Worm (Caenorhabditis elegans) whole organism, L2 larva: ENCODE data around the gene F26G1.10.

Experiments
- C34F6.9 ChIP-seq: fragments of 150-350 bp; optimal IDR thresholded peaks from 2 replicates; lab custom pipeline; 2014; ENCODE audit warnings: missing biosample characterization, missing genetic modification characterization
- F13H6.1 ChIP-seq: sonication (generic microtip); optimal IDR thresholded peaks from 2 replicates; lab custom pipeline; 2016; ENCODE audit warnings: missing genetic modification characterization, missing compliant biosample characterization
- R02D3.7 ChIP-seq: fragments of 150-350 bp; optimal IDR thresholded peaks from 2 replicates; lab custom pipeline; 2014; ENCODE audit warnings: missing biosample characterization, missing genetic modification characterization
- Y55F3AM.14 ChIP-seq: fragments of 200-800 bp; sonication (Bioruptor generic); optimal IDR thresholded peaks from 2 replicates; lab custom pipeline; 2018; ENCODE audit warnings: mild to moderate bottlenecking, missing genetic modification characterization, missing compliant biosample characterization
- ZK546.5 ChIP-seq: sonication (generic microtip); optimal IDR thresholded peaks from 2 replicates; lab custom pipeline; 2017; ENCODE audit warnings: missing biosample characterization, missing genetic modification characterization
- alr-1 ChIP-seq: fragments of 150-350 bp; optimal IDR thresholded peaks from 2 replicates; lab custom pipeline; 2014; ENCODE audit warnings: missing biosample characterization, missing genetic modification characterization
- aly-2 ChIP-seq: fragments of 150-350 bp; optimal IDR thresholded peaks from 2 replicates; lab custom pipeline; 2014; ENCODE audit warnings: missing biosample characterization, missing genetic modification characterization
- blmp-1 ChIP-seq: sonication (generic microtip); optimal IDR thresholded peaks from 2 replicates; lab custom pipeline; 2017; ENCODE audit warnings: missing genetic modification characterization, mild to moderate bottlenecking, missing compliant biosample characterization, antibody characterized with exemption, moderate library complexity; ENCODE audit not compliant: insufficient read depth
- crh-2 ChIP-seq: sonication (generic microtip); optimal IDR thresholded peaks from 2 replicates; lab custom pipeline; 2017; ENCODE audit warnings: missing biosample characterization, missing genetic modification characterization
- dmd-4 ChIP-seq: sonication (generic microtip); optimal IDR thresholded peaks from 2 replicates; lab custom pipeline; 2017; ENCODE audit warnings: missing biosample characterization, missing genetic modification characterization
- egl-27 ChIP-seq: sonication (generic microtip); optimal IDR thresholded peaks from 3 replicates; lab custom pipeline; 2017; ENCODE audit warnings: missing biosample characterization, missing genetic modification reagents, missing genetic modification characterization
- elt-1 ChIP-seq: fragments of 150-350 bp; optimal IDR thresholded peaks from 2 replicates; lab custom pipeline; 2014; ENCODE audit warnings: missing biosample characterization, missing genetic modification characterization
- fos-1 ChIP-seq: fragments of 150-350 bp; optimal IDR thresholded peaks from 2 replicates; lab custom pipeline; 2014; ENCODE audit warnings: missing biosample characterization, missing genetic modification characterization
- gmeb-1 ChIP-seq: fragments of 150-350 bp; optimal IDR thresholded peaks from 2 replicates; lab custom pipeline; 2014; ENCODE audit warnings: missing biosample characterization, missing genetic modification characterization
- lin-11 ChIP-seq: fragments of 150-350 bp; sonication (generic microtip); optimal IDR thresholded peaks from 2 replicates; lab custom pipeline; 2014; ENCODE audit warnings: missing biosample characterization, missing genetic modification characterization, inconsistent platforms, mixed read lengths
- lin-13 ChIP-seq: fragments of 150-350 bp; optimal IDR thresholded peaks from 2 replicates; lab custom pipeline; 2014; ENCODE audit warnings: missing biosample characterization, missing genetic modification reagents, missing genetic modification characterization
- lsy-2 ChIP-seq, 2 experiments: fragments of 150-350 bp in 1 of 2; sonication (generic microtip) in 1 of 2; optimal IDR thresholded peaks; 2 replicates each; lab custom pipeline; 2014 to 2017; ENCODE audit warnings: missing biosample characterization in 2 of 2, missing genetic modification characterization in 2 of 2
- mab-5 ChIP-seq: fragments of 150-350 bp; optimal IDR thresholded peaks from 2 replicates; lab custom pipeline; 2014; ENCODE audit warnings: missing biosample characterization, missing genetic modification characterization
- mbf-1 ChIP-seq: sonication (generic microtip); optimal IDR thresholded peaks from 2 replicates; lab custom pipeline; 2017; ENCODE audit warnings: missing biosample characterization, missing genetic modification characterization
- mdl-1 ChIP-seq, 2 experiments: fragments of 150-350 bp in 1 of 2; sonication (generic microtip) in 1 of 2; optimal IDR thresholded peaks; 2 replicates each; lab custom pipeline; 2017; ENCODE audit warnings: missing biosample characterization in 2 of 2, missing genetic modification characterization in 2 of 2
- nhr-10 ChIP-seq: sonication (generic microtip); optimal IDR thresholded peaks from 2 replicates; lab custom pipeline; 2017; ENCODE audit warnings: missing biosample characterization, missing genetic modification characterization
- nhr-11 ChIP-seq: fragments of 150-350 bp; optimal IDR thresholded peaks from 2 replicates; lab custom pipeline; 2014; ENCODE audit warnings: missing biosample characterization, missing genetic modification characterization
- nhr-12 ChIP-seq: fragments of 150-350 bp; optimal IDR thresholded peaks from 2 replicates; lab custom pipeline; 2014; ENCODE audit warnings: missing biosample characterization, missing genetic modification characterization
- nhr-129 ChIP-seq: fragments of 150-350 bp; optimal IDR thresholded peaks from 2 replicates; lab custom pipeline; 2014; ENCODE audit warnings: missing biosample characterization, missing genetic modification characterization
- nhr-21 ChIP-seq: fragments of 150-350 bp; optimal IDR thresholded peaks from 2 replicates; lab custom pipeline; 2014; ENCODE audit warnings: missing biosample characterization, missing genetic modification characterization
- nhr-23 ChIP-seq: fragments of 150-350 bp; optimal IDR thresholded peaks from 2 replicates; lab custom pipeline; 2014; ENCODE audit warnings: missing biosample characterization, missing genetic modification reagents, missing genetic modification characterization
- nhr-237 ChIP-seq: fragments of 150-350 bp; optimal IDR thresholded peaks from 2 replicates; lab custom pipeline; 2014; ENCODE audit warnings: missing biosample characterization, missing genetic modification characterization
- nhr-25 ChIP-seq: fragments of 150-350 bp; sonication (generic microtip); optimal IDR thresholded peaks from 3 replicates; lab custom pipeline; 2014; ENCODE audit warnings: missing biosample characterization, missing genetic modification characterization
- nhr-6 ChIP-seq: fragments of 150-350 bp; optimal IDR thresholded peaks from 2 replicates; lab custom pipeline; 2014; ENCODE audit warnings: missing biosample characterization, missing genetic modification characterization
- nhr-77 ChIP-seq: fragments of 150-350 bp; optimal IDR thresholded peaks from 2 replicates; lab custom pipeline; 2014; ENCODE audit warnings: missing biosample characterization, missing genetic modification characterization
- sem-4 ChIP-seq: fragments of 150-350 bp; optimal IDR thresholded peaks from 2 replicates; lab custom pipeline; 2014; ENCODE audit warnings: missing biosample characterization, missing genetic modification reagents, missing genetic modification characterization
- skn-1 ChIP-seq: sonication (generic microtip); optimal IDR thresholded peaks from 2 replicates; lab custom pipeline; 2017; ENCODE audit warnings: missing biosample characterization, missing genetic modification characterization
- sma-3 ChIP-seq: sonication (generic microtip); optimal IDR thresholded peaks from 2 replicates; lab custom pipeline; 2016; ENCODE audit warnings: missing genetic modification reagents, missing genetic modification characterization, missing compliant biosample characterization
- sma-9 ChIP-seq, 2 experiments: fragments of 150-350 bp in 1 of 2; sonication (generic microtip) in 1 of 2; optimal IDR thresholded peaks; 2 replicates each; lab custom pipeline; 2014 to 2016; ENCODE audit warnings: missing genetic modification characterization in 2 of 2, mild to moderate bottlenecking in 1 of 2, missing biosample characterization in 1 of 2, missing compliant biosample characterization in 1 of 2, missing genetic modification reagents in 1 of 2, moderate library complexity in 1 of 2
- unc-39 ChIP-seq: fragments of 150-350 bp; optimal IDR thresholded peaks from 2 replicates; lab custom pipeline; 2014; ENCODE audit warnings: missing biosample characterization, missing genetic modification characterization
- unc-55 ChIP-seq: fragments of 150-350 bp; sonication (generic microtip); optimal IDR thresholded peaks from 3 replicates; lab custom pipeline; 2014; ENCODE audit warnings: missing biosample characterization, missing genetic modification reagents, missing genetic modification characterization
- unc-62 ChIP-seq: fragments of 150-350 bp; optimal IDR thresholded peaks from 2 replicates; lab custom pipeline; 2014; ENCODE audit warnings: missing biosample characterization, missing genetic modification reagents, missing genetic modification characterization
- zag-1 ChIP-seq: fragments of 150-350 bp; optimal IDR thresholded peaks from 2 replicates; lab custom pipeline; 2014; ENCODE audit warnings: missing biosample characterization, missing genetic modification characterization
- ztf-1 ChIP-seq: fragments of 200-800 bp; sonication (Bioruptor generic); conservative IDR thresholded peaks from 2 replicates; pipeline ENCODE4 v1.3.6; 2022; ENCODE audit warnings: missing genetic modification characterization, missing compliant biosample characterization
- ztf-11 ChIP-seq: sonication (generic microtip); optimal IDR thresholded peaks from 2 replicates; lab custom pipeline; 2017; ENCODE audit warnings: missing biosample characterization, missing genetic modification characterization
- ztf-4 ChIP-seq: fragments of 150-350 bp; optimal IDR thresholded peaks from 2 replicates; lab custom pipeline; 2014; ENCODE audit warnings: missing biosample characterization, missing genetic modification characterization

The F26G1.10 gene

DNA sequence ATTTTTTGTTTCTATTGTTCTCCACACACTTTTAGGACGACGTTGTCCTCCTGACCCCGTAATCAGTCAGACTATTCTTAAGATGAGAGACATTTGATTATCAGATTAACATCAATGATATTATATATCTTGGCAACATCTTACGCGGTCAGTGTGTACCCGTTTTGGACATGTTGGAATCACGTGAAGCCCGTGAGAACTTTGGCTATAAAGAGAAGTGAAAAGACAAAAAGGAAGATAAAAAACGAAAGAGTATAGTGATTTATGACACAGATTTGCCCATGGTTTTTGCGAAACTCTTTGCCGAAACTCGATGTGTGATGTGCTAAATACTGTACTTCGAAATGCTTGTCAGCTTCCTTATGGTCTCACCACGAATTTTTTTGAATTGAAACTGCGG lies 28.9 kb upstream of the F26G1.10 start (continued):
- no peak for TF ChIP-seq F13H6.1
- TF ChIP-seq elt-1 (tag; lab: Kevin White, UChicago): no peak
- TF ChIP-seq sma-9 (GFP tag; optimal IDR thresholded peaks at IDR 0.05; lab: Kevin White, UChicago): peak; percentile 96
- peak; percentile 3 for TF ChIP-seq sma-9 (tag; optimal IDR thresholded peaks at IDR 0.05; lab: Kevin White, UChicago)
- peak; percentile 13 for TF ChIP-seq nhr-129 (tag; lab: Kevin White, UChicago)
- no peak for TF ChIP-seq unc-39 (tag; lab: Kevin White, UChicago)
- no peak for TF ChIP-seq lin-13
- peak in 1 of 2 experiments; percentile 37 for TF ChIP-seq lsy-2 (tag; optimal IDR thresholded peaks at IDR 0.05; lab: Kevin White, UChicago)
- TF ChIP-seq nhr-21 (tag; lab: Kevin White, UChicago): peak; percentile 90
- TF ChIP-seq unc-62 (GFP tag; lab: Kevin White, UChicago): no peak

- TF ChIP-seq mdl-1 (tag; optimal IDR thresholded peaks at IDR 0.05; lab: Kevin White, UChicago) (no peak), nhr-129 (tag; lab: Kevin White, UChicago) (no peak), lsy-2 (tag; optimal IDR thresholded peaks at IDR 0.05; lab: Kevin White, UChicago) (peak in 1 of 2 experiments; percentile 4), alr-1 (tag; lab: Kevin White, UChicago) (no peak), sma-9 (GFP tag; optimal IDR thresholded peaks at IDR 0.05; lab: Kevin White, UChicago) (peak; percentile 40), sma-9 (tag; optimal IDR thresholded peaks at IDR 0.05; lab: Kevin White, UChicago) (no peak), nhr-21 (tag; lab: Kevin White, UChicago) (peak; percentile 33), sma-3 (peak; percentile 12), nhr-25 (tag; lab: Kevin White, UChicago) (peak; percentile 18), ZK546.5 (tag; lab: Kevin White, UChicago) (no peak), fos-1 (tag; lab: Kevin White, UChicago) (no peak), ztf-11 (tag; lab: Kevin White, UChicago) (no peak)
Observed at ce11 chrII:4747063-4747462, 27.1 kb upstream of the F26G1.10 start.

DNA sequence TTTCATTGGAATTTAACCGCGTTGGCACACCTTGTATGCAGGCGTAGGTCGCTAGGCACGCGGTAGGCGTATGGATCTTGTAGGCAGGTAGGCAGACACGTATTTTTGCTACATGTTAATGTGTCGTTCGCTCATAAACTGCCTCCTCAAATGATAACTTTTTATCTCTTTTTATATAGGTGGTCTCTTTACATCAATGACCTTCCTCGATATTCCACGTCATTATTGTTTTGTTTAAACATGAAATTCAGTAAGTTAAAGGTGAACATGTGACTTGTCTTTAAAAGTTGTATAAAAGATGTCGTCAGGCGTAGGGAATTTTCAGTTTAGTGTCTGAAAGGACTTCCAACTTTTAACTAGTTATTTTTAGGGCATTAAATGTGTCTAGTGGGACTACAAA lies 26.5 kb upstream of the F26G1.10 start:
- peak; percentile 31 for TF ChIP-seq sma-9 (GFP tag; optimal IDR thresholded peaks at IDR 0.05; lab: Kevin White, UChicago)
- no peak for TF ChIP-seq sma-9 (tag; optimal IDR thresholded peaks at IDR 0.05; lab: Kevin White, UChicago)
- no peak for TF ChIP-seq Y55F3AM.14 (GFP tag; lab: Kevin White, UChicago)
- no peak for TF ChIP-seq nhr-129 (tag; lab: Kevin White, UChicago)
- TF ChIP-seq R02D3.7 (tag; lab: Kevin White, UChicago): no peak
- peak; percentile 28 for TF ChIP-seq gmeb-1 (tag; lab: Kevin White, UChicago)
- TF ChIP-seq nhr-77: no peak
- TF ChIP-seq C34F6.9 (tag; lab: Kevin White, UChicago): no peak
- no peak for TF ChIP-seq mdl-1 (tag; optimal IDR thresholded peaks at IDR 0.05; lab: Kevin White, UChicago)
- no peak for TF ChIP-seq nhr-10 (tag; lab: Kevin White, UChicago)
- no peak for TF ChIP-seq nhr-11 (tag; lab: Kevin White, UChicago)
- TF ChIP-seq sma-3: no peak
- peak; percentile 69 for TF ChIP-seq crh-2
- no peak for TF ChIP-seq dmd-4 (tag; lab: Kevin White, UChicago)
- TF ChIP-seq nhr-25 (tag; lab: Kevin White, UChicago): peak; percentile 28
- no peak for TF ChIP-seq mab-5 (tag; lab: Kevin White, UChicago)

DNA sequence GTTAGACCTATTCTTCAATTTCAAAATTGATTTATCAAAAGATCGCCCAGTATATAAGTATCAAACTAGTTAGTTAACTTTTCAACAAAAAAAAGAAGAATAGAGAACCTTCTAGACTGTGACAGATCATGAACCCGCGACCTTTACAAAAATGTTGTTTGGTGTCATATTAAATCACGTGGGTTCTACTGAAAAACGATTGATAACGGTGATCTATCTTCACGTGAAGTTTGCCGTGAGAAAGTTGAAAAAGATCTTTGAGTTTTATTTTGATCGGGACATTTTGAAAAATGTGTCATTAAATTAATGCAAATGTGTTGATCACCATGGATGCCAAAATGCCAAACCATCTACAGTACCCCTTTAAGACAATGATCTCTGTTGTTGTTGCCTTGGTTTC lies 25.8 kb upstream of the F26G1.10 start:
- TF ChIP-seq aly-2 (tag; lab: Kevin White, UChicago) (no peak), blmp-1 (peak; percentile 21), Y55F3AM.14 (GFP tag; lab: Kevin White, UChicago) (no peak), skn-1 (tag; lab: Kevin White, UChicago) (no peak), nhr-21 (tag; lab: Kevin White, UChicago) (peak; percentile 54), F13H6.1 (no peak), nhr-77 (no peak), nhr-25 (tag; lab: Kevin White, UChicago) (peak; percentile 55), sma-3 (peak; percentile 43), lin-11 (tag; lab: Kevin White, UChicago) (no peak), nhr-6 (tag; lab: Kevin White, UChicago) (no peak), lsy-2 (tag; optimal IDR thresholded peaks at IDR 0.05; lab: Kevin White, UChicago) (no peak), nhr-12 (tag; lab: Kevin White, UChicago) (no peak), sma-9 (GFP tag; optimal IDR thresholded peaks at IDR 0.05; lab: Kevin White, UChicago) (peak; percentile 44), sma-9 (tag; optimal IDR thresholded peaks at IDR 0.05; lab: Kevin White, UChicago) (no peak)

DNA sequence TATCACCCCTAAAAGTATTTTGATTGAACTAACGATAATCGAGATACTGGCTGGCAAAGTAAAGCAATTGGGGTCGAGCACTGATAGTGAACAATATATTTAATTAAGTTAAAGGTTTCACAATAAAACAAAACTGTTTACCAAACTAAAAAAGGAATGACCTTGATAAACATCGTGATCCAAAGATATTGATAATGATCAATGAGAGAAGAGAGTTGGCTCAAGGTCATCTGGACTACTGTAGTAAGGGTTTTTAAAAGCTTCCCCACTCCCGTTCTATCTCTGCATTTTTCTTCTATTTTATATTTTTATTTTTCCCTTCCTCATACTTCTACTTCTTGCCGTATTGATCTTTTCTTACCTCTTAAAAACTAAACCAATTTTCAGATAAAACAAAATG lies 24.6 kb upstream of the F26G1.10 start, which contains the start of gene F41C3.2:
TSS of gene F41C3.2 (plus strand) at position 388 of the 400 bp plus-strand sequence.
- no peak for TF ChIP-seq alr-1 (tag; lab: Kevin White, UChicago)
- no peak for TF ChIP-seq nhr-237 (tag; lab: Kevin White, UChicago)
- no peak for TF ChIP-seq fos-1 (tag; lab: Kevin White, UChicago)
- no peak for TF ChIP-seq ztf-11 (tag; lab: Kevin White, UChicago)
- no peak for TF ChIP-seq skn-1 (tag; lab: Kevin White, UChicago)
- no peak for TF ChIP-seq unc-55 (GFP tag; lab: Kevin White, UChicago)
- no peak for TF ChIP-seq egl-27 (tag; lab: Kevin White, UChicago)
- TF ChIP-seq nhr-25 (tag; lab: Kevin White, UChicago): peak; percentile 35
- TF ChIP-seq sem-4: no peak
- TF ChIP-seq sma-9 (GFP tag; optimal IDR thresholded peaks at IDR 0.05; lab: Kevin White, UChicago): peak; percentile 57
- TF ChIP-seq sma-9 (tag; optimal IDR thresholded peaks at IDR 0.05; lab: Kevin White, UChicago): no peak
- no peak for TF ChIP-seq ztf-4 (tag; lab: Kevin White, UChicago)
- TF ChIP-seq zag-1: no peak
- no peak for TF ChIP-seq unc-39 (tag; lab: Kevin White, UChicago)
- peak; percentile 4 for TF ChIP-seq nhr-21 (tag; lab: Kevin White, UChicago)
- no peak for TF ChIP-seq lin-13
- TF ChIP-seq mab-5 (tag; lab: Kevin White, UChicago): no peak
- no peak for TF ChIP-seq Y55F3AM.14 (GFP tag; lab: Kevin White, UChicago)
- no peak for TF ChIP-seq ztf-1 (GFP tag; lab: Robert Waterston, UW)
- no peak for TF ChIP-seq nhr-23
- no peak for TF ChIP-seq lin-11 (tag; lab: Kevin White, UChicago)
- TF ChIP-seq mbf-1 (tag; lab: Kevin White, UChicago): no peak
